Fruit fly (Drosophila melanogaster) whole organism, wandering third instar larva: ENCODE measurements around the gene CLS.
A peak's percentile ranks its signal among the peaks of the same experiment; 100 is the strongest.

Experiments
- Abd-B ChIP-seq: fragments of >200 bp; optimal IDR thresholded peaks from 2 replicates; lab custom pipeline; 2017; ENCODE audit warnings: missing biosample characterization, missing genetic modification characterization
- CG32264 ChIP-seq: fragments of 200-800 bp; sonication (Bioruptor generic); optimal IDR thresholded peaks from 2 replicates; lab custom pipeline; 2016; ENCODE audit warnings: missing biosample characterization, missing genetic modification characterization
- CG9705 ChIP-seq: fragments of 200-800 bp; sonication (Bioruptor generic); optimal IDR thresholded peaks from 2 replicates; lab custom pipeline; 2018; ENCODE audit warnings: missing biosample characterization, mild to moderate bottlenecking, missing genetic modification characterization
- CrebA ChIP-seq: fragments of 200-800 bp; sonication (Bioruptor generic); optimal IDR thresholded peaks from 2 replicates; lab custom pipeline; 2016; ENCODE audit warnings: missing biosample characterization, mild to moderate bottlenecking, missing genetic modification characterization, borderline replicate concordance
- Dfd ChIP-seq: fragments of >200 bp; optimal IDR thresholded peaks from 2 replicates; lab custom pipeline; 2017; ENCODE audit warnings: missing biosample characterization, missing genetic modification characterization
- Dif ChIP-seq: fragments of 200-275, 200-300 bp; sonication (Bioruptor generic); optimal IDR thresholded peaks from 2 replicates; lab custom pipeline; 2018; ENCODE audit warnings: missing biosample characterization, missing genetic modification characterization; ENCODE audit not compliant: partially characterized antibody
- GATAd ChIP-seq: sonication (Bioruptor generic); optimal IDR thresholded peaks from 2 replicates; lab custom pipeline; 2016; ENCODE audit warnings: missing biosample characterization, missing genetic modification characterization
- HLH106 ChIP-seq: fragments of 200-800 bp; optimal IDR thresholded peaks from 3 replicates; lab custom pipeline; 2019; ENCODE audit warnings: missing biosample characterization, mild to moderate bottlenecking, missing genetic modification characterization, moderate library complexity
- Hnf4 ChIP-seq: fragments of 200-800 bp; sonication (Bioruptor generic); optimal IDR thresholded peaks from 2 replicates; lab custom pipeline; 2016; ENCODE audit warnings: missing biosample characterization, mild to moderate bottlenecking, missing genetic modification characterization
- Hr78 ChIP-seq: fragments of >200 bp; optimal IDR thresholded peaks from 2 replicates; lab custom pipeline; 2017; ENCODE audit warnings: missing biosample characterization, missing genetic modification characterization
- Hr83 ChIP-seq: fragments of 200-300 bp; sonication (Bioruptor generic); optimal IDR thresholded peaks from 2 replicates; lab custom pipeline; 2016; ENCODE audit warnings: missing biosample characterization, mild to moderate bottlenecking, missing genetic modification characterization, moderate library complexity; ENCODE audit not compliant: poor library complexity, severe bottlenecking
- Mio ChIP-seq: sonication (Bioruptor generic); optimal IDR thresholded peaks from 2 replicates; lab custom pipeline; 2016; ENCODE audit warnings: missing biosample characterization, missing genetic modification characterization
- Myc ChIP-seq: fragments of >200 bp; optimal IDR thresholded peaks from 2 replicates; lab custom pipeline; 2017
- N ChIP-seq: fragments of >200 bp; optimal IDR thresholded peaks from 2 replicates; lab custom pipeline; 2018; ENCODE audit warnings: missing biosample characterization, missing external identifiers, missing genetic modification characterization
- OdsH ChIP-seq: fragments of 200-800 bp; sonication (Bioruptor generic); optimal IDR thresholded peaks from 2 replicates; lab custom pipeline; 2016; ENCODE audit warnings: missing biosample characterization, mild to moderate bottlenecking, missing genetic modification characterization
- Rel ChIP-seq, 2 experiments: fragments of 200-800 bp; sonication (Bioruptor generic) in 1 of 2; optimal IDR thresholded peaks; 2 replicates in 1 of 2; 3 replicates in 1 of 2; lab custom pipeline; 2016 to 2019; ENCODE audit warnings: mild to moderate bottlenecking in 2 of 2, missing biosample characterization in 2 of 2, missing genetic modification characterization in 2 of 2, moderate library complexity in 1 of 2
- Sp1 ChIP-seq: fragments of 200-800 bp; sonication (Bioruptor generic); optimal IDR thresholded peaks from 3 replicates; lab custom pipeline; 2019; ENCODE audit warnings: missing biosample characterization, mild to moderate bottlenecking, missing genetic modification characterization, moderate library complexity
- Vsx2 ChIP-seq: fragments of 200-300, 225-300 bp; sonication (Bioruptor generic); optimal IDR thresholded peaks from 2 replicates; lab custom pipeline; 2018; ENCODE audit warnings: missing biosample characterization, missing genetic modification characterization; ENCODE audit not compliant: partially characterized antibody
- br ChIP-seq: fragments of 200-800 bp; sonication (Bioruptor generic); optimal IDR thresholded peaks from 2 replicates; lab custom pipeline; 2016; ENCODE audit warnings: missing biosample characterization, missing genetic modification characterization
- dl ChIP-seq, 2 experiments: fragments of 175-275, 200-275 bp in 1 of 2; fragments of 200-275 bp in 1 of 2; sonication (Bioruptor generic); optimal IDR thresholded peaks; lab custom pipeline; 2018; ENCODE audit warnings: mild to moderate bottlenecking in 2 of 2, missing biosample characterization in 2 of 2, missing genetic modification characterization in 2 of 2, moderate library complexity in 2 of 2; ENCODE audit not compliant: partially characterized antibody in 2 of 2, insufficient read depth in 1 of 2
- dmrt93B ChIP-seq: fragments of 200-800 bp; sonication (Bioruptor generic); optimal IDR thresholded peaks from 2 replicates; lab custom pipeline; 2018; ENCODE audit warnings: missing biosample characterization, mild to moderate bottlenecking, missing genetic modification characterization
- dsf ChIP-seq: sonication (Bioruptor generic); optimal IDR thresholded peaks from 2 replicates; lab custom pipeline; 2016; ENCODE audit warnings: missing biosample characterization, missing genetic modification characterization, borderline replicate concordance
- ey ChIP-seq: fragments of 200-800 bp; sonication (Bioruptor generic); optimal IDR thresholded peaks from 2 replicates; lab custom pipeline; 2016; ENCODE audit warnings: missing biosample characterization, missing genetic modification characterization
- foxo ChIP-seq, 2 experiments: fragments of 200-800 bp; sonication (Bioruptor generic); optimal IDR thresholded peaks; 2 replicates in 1 of 2; 3 replicates in 1 of 2; lab custom pipeline; 2016 to 2017; ENCODE audit warnings: missing biosample characterization in 2 of 2, missing genetic modification characterization in 2 of 2
- fru ChIP-seq: fragments of 200-800 bp; sonication (Bioruptor generic); optimal IDR thresholded peaks from 3 replicates; lab custom pipeline; 2016; ENCODE audit warnings: missing biosample characterization, mild to moderate bottlenecking, missing genetic modification characterization
- h ChIP-seq: fragments of 200-800 bp; sonication (Bioruptor generic); optimal IDR thresholded peaks from 3 replicates; lab custom pipeline; 2016; ENCODE audit warnings: missing biosample characterization, mild to moderate bottlenecking, missing genetic modification characterization
- jim ChIP-seq: fragments of 175-275, 200-325 bp; sonication (Bioruptor generic); optimal IDR thresholded peaks from 2 replicates; lab custom pipeline; 2016; ENCODE audit warnings: missing biosample characterization, mild to moderate bottlenecking, missing genetic modification characterization
- lola ChIP-seq: fragments of >200 bp; optimal IDR thresholded peaks from 2 replicates; lab custom pipeline; 2017; ENCODE audit warnings: missing biosample characterization, missing genetic modification characterization
- pan ChIP-seq: fragments of >200 bp; optimal IDR thresholded peaks from 2 replicates; lab custom pipeline; 2017
- psq ChIP-seq: fragments of 200-800 bp; sonication (Bioruptor generic); optimal IDR thresholded peaks from 3 replicates; lab custom pipeline; 2017; ENCODE audit warnings: missing biosample characterization, mild to moderate bottlenecking, missing genetic modification characterization, moderate library complexity
- rgr ChIP-seq: fragments of 200-800 bp; sonication (Bioruptor generic); optimal IDR thresholded peaks from 3 replicates; lab custom pipeline; 2016; ENCODE audit warnings: missing biosample characterization, mild to moderate bottlenecking, missing genetic modification characterization
- sage ChIP-seq: fragments of 200-800 bp; sonication (Bioruptor generic); optimal IDR thresholded peaks from 2 replicates; lab custom pipeline; 2016; ENCODE audit warnings: missing biosample characterization, mild to moderate bottlenecking, missing genetic modification characterization
- sv ChIP-seq: fragments of 200-800 bp; sonication (Bioruptor generic); optimal IDR thresholded peaks from 3 replicates; lab custom pipeline; 2016; ENCODE audit warnings: missing biosample characterization, missing genetic modification characterization
- tai ChIP-seq: sonication (Bioruptor generic); optimal IDR thresholded peaks from 2 replicates; lab custom pipeline; 2016; ENCODE audit warnings: missing biosample characterization, missing genetic modification characterization
- usp ChIP-seq: fragments of >200 bp; optimal IDR thresholded peaks from 2 replicates; lab custom pipeline; 2017; ENCODE audit warnings: missing biosample characterization, missing genetic modification characterization
- woc ChIP-seq: sonication (Bioruptor generic); optimal IDR thresholded peaks from 2 replicates; lab custom pipeline; 2016; ENCODE audit warnings: missing biosample characterization, mild to moderate bottlenecking, missing genetic modification characterization

Gene CLS

DNA sequence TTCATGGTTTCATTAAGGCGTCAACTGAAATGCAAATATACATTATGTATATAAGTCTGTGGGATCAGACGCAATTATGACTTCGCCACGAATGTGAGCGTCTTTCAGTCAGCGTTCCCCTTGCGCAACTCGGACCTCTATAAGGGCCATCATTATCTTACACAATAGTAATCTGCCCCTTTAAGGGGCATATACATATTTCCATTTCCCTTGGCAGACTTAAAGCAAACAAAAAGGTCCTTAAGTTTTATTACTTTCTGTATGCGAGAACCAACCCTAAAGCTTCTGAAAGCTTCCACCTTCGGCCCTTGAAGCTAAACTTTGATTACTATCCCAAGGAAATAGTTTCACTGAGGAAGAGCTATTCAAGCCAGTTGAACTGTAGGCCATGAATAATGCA lies 36.8 kb downstream of the CLS start:
- TF ChIP-seq CrebA (no peak), tai (no peak), psq (GFP tag; lab: Kevin White, UChicago) (no peak), Vsx2 (no peak), dsf (GFP tag; lab: Kevin White, UChicago) (no peak), foxo (GFP tag; optimal IDR thresholded peaks at IDR 0.05; lab: Kevin White, UChicago) (no peak), CG9705 (GFP tag; lab: Kevin White, UChicago) (no peak), fru (no peak), pan (lab: Kevin White, UChicago) (no peak), Dfd (GFP tag; lab: Kevin White, UChicago) (no peak), dl (GFP tag; optimal IDR thresholded peaks at IDR 0.05; lab: Kevin White, UChicago; ENCODE audit: insufficient read depth in 1 of 2, partially characterized antibody in 2 of 2) (no peak), dmrt93B (GFP tag; lab: Kevin White, UChicago) (no peak), Sp1 (GFP tag; lab: Kevin White, UChicago) (no peak), jim (GFP tag; lab: Kevin White, UChicago) (no peak), rgr (GFP tag; lab: Kevin White, UChicago) (no peak), Myc (lab: Kevin White, UChicago) (no peak), GATAd (GFP tag; lab: Kevin White, UChicago) (no peak)

DNA sequence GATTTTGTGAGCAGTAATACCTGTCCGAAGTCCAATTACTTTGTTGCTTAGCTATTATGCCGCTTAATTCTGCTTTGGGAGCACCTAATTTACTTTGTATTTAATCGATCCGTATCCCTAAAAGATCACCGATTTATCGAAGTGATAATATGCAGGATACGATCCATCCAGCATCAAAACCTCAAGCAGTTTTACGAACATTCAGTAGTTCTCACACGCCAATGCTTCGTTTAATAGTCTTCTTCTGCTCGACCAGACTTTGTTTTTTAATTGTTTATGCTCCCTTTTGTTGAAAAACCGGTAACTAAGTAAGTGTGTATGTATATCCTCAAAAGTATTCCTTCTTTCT lies 38.9 kb downstream of the CLS start:
- no peak for TF ChIP-seq woc (GFP tag; lab: Kevin White, UChicago)
- no peak for TF ChIP-seq Hr78
- TF ChIP-seq N (GFP tag; lab: Kevin White, UChicago) = no peak
- TF ChIP-seq psq (GFP tag; lab: Kevin White, UChicago) = peak; percentile 23
- TF ChIP-seq OdsH (GFP tag; lab: Kevin White, UChicago) = peak; percentile 26
- TF ChIP-seq foxo (GFP tag; optimal IDR thresholded peaks at IDR 0.05; lab: Kevin White, UChicago) = peak in 1 of 2 experiments; percentile 20
- no peak for TF ChIP-seq Dif
- TF ChIP-seq Abd-B (GFP tag; lab: Kevin White, UChicago) = no peak
- TF ChIP-seq HLH106 (tag; lab: Kevin White, UChicago) = peak; percentile 32
- no peak for TF ChIP-seq Myc (lab: Kevin White, UChicago)
- TF ChIP-seq Mio = no peak

DNA sequence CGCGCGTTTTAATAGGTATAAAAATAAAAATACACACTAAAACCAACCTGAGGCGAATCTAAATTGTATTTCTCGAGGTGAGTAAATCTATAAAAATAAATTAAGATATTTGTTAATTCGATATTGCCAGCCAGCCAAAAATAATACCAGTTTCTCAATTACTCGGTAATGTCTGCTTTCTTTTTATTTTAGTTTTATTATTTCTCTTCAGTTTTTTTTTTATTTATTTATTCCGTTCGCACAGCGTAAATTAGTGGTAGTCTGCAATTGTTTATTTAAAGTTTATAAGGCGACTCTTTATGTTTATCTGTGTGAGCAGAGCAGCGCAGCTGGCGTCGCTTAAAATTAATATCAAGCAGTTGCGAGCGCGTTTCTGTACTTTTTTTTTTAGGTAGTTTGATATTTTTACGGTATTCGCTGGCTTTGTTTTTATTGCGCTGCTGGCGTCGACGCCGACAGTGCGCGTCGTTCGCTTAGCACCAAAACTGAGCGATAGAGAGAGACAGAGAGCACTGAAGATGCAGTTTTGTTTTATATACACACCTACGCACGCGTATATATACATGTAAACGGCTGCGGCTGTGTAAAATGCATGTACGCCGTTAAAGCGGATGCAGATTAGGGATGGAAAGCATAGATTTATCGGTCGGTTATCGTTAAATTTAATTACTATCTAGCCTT lies 39.5 kb downstream of the CLS start:
- TF ChIP-seq CG32264 (GFP tag; lab: Kevin White, UChicago) = no peak
- TF ChIP-seq dsf (GFP tag; lab: Kevin White, UChicago) = no peak
- peak; percentile 17 for TF ChIP-seq br (GFP tag; lab: Kevin White, UChicago)
- TF ChIP-seq Dif = peak; percentile 34
- TF ChIP-seq ey = peak; percentile 13
- TF ChIP-seq Hnf4 (GFP tag; lab: Kevin White, UChicago) = peak; percentile 33
- no peak for TF ChIP-seq Rel (GFP tag; optimal IDR thresholded peaks at IDR 0.05; lab: Kevin White, UChicago)
- peak; percentile 36 for TF ChIP-seq Rel (tag; optimal IDR thresholded peaks at IDR 0.05; lab: Kevin White, UChicago)
- no peak for TF ChIP-seq Dfd (GFP tag; lab: Kevin White, UChicago)
- no peak for TF ChIP-seq CrebA
- no peak for TF ChIP-seq Vsx2
- TF ChIP-seq dl (GFP tag; optimal IDR thresholded peaks at IDR 0.05; lab: Kevin White, UChicago; ENCODE audit: insufficient read depth in 1 of 2, partially characterized antibody in 2 of 2) = no peak
- peak; percentile 23 for TF ChIP-seq Hr83 (GFP tag; lab: Kevin White, UChicago)
- TF ChIP-seq lola (GFP tag; lab: Kevin White, UChicago) = no peak
- no peak for TF ChIP-seq Myc (lab: Kevin White, UChicago)
- no peak for TF ChIP-seq usp (GFP tag; lab: Kevin White, UChicago)
- TF ChIP-seq psq (GFP tag; lab: Kevin White, UChicago) = no peak
- TF ChIP-seq sv (GFP tag; lab: Kevin White, UChicago) = no peak
- TF ChIP-seq jim (GFP tag; lab: Kevin White, UChicago) = no peak
- peak; percentile 50 for TF ChIP-seq h (GFP tag; lab: Kevin White, UChicago)
- TF ChIP-seq OdsH (GFP tag; lab: Kevin White, UChicago) = no peak
- no peak for TF ChIP-seq sage
- peak; percentile 18 for TF ChIP-seq Sp1 (GFP tag; lab: Kevin White, UChicago)
- no peak for TF ChIP-seq pan (lab: Kevin White, UChicago)
- TF ChIP-seq GATAd (GFP tag; lab: Kevin White, UChicago) = no peak
- peak; percentile 6 for TF ChIP-seq woc (GFP tag; lab: Kevin White, UChicago)
- no peak for TF ChIP-seq N (GFP tag; lab: Kevin White, UChicago)
- TF ChIP-seq dmrt93B (GFP tag; lab: Kevin White, UChicago) = peak; percentile 4
- TF ChIP-seq foxo (GFP tag; optimal IDR thresholded peaks at IDR 0.05; lab: Kevin White, UChicago) = no peak
- peak; percentile 15 for TF ChIP-seq rgr (GFP tag; lab: Kevin White, UChicago)
- TF ChIP-seq fru = peak; percentile 32
- TF ChIP-seq Mio = no peak
- no peak for TF ChIP-seq tai
